Worm (Caenorhabditis elegans): ENCODE data around the gene H17B01.5.

Gene H17B01.5

ce11 chrII:1473481-1473880, at the start of gene H17B01.5:
Gene H17B01.5 (minus strand): TSS chrII:1473581.
- TF ChIP-seq W03F9.2 (tag; optimal IDR thresholded peaks at IDR 0.05) (no peak), dao-5 (tag; optimal IDR thresholded peaks at IDR 0.05) (no peak), him-1 (tag; optimal IDR thresholded peaks at IDR 0.05) (no peak)

- TF ChIP-seq dao-5 (tag; optimal IDR thresholded peaks at IDR 0.05) (no peak), him-1 (tag; optimal IDR thresholded peaks at IDR 0.05) (no peak), W03F9.2 (tag; optimal IDR thresholded peaks at IDR 0.05) (no peak)
Observed at ce11 chrII:1521956-1522355, 48.6 kb upstream of the H17B01.5 start.

- TF ChIP-seq him-1 (tag; optimal IDR thresholded peaks at IDR 0.05) (peak; percentile 56), dao-5 (tag; optimal IDR thresholded peaks at IDR 0.05) (no peak)
Observed at ce11 chrII:1519867-1520266, 46.5 kb upstream of the H17B01.5 start.

ce11 chrII:1518914-1519313, 45.5 kb upstream of the H17B01.5 start, which contains the start of gene Y51H7BR.8:
Gene Y51H7BR.8 (plus strand): TSS chrII:1519214.
- TF ChIP-seq W03F9.2 (tag; optimal IDR thresholded peaks at IDR 0.05) (no peak), dao-5 (tag; optimal IDR thresholded peaks at IDR 0.05) (no peak), him-1 (tag; optimal IDR thresholded peaks at IDR 0.05) (no peak)

- no peak for TF ChIP-seq him-1 (tag; optimal IDR thresholded peaks at IDR 0.05)
- TF ChIP-seq dao-5 (tag; optimal IDR thresholded peaks at IDR 0.05), result no peak
- TF ChIP-seq W03F9.2 (tag; optimal IDR thresholded peaks at IDR 0.05), result no peak
Observed at ce11 chrII:1517354-1517753, 44.0 kb upstream of the H17B01.5 start, which contains the start of gene math-45. Gene math-45 (minus strand): TSS chrII:1517454.

ce11 chrII:1504266-1504665, 30.9 kb upstream of the H17B01.5 start, which contains the start of gene fdgt-1:
Gene fdgt-1 (plus strand): TSS chrII:1504566.
- TF ChIP-seq dao-5 (tag; optimal IDR thresholded peaks at IDR 0.05) (no peak), him-1 (tag; optimal IDR thresholded peaks at IDR 0.05) (no peak)

- TF ChIP-seq dao-5 (tag; optimal IDR thresholded peaks at IDR 0.05) (no peak), him-1 (tag; optimal IDR thresholded peaks at IDR 0.05) (no peak), W03F9.2 (tag; optimal IDR thresholded peaks at IDR 0.05) (no peak)
Observed at ce11 chrII:1503663-1504062, 30.3 kb upstream of the H17B01.5 start.

ce11 chrII:1501614-1502355, 28.4 kb upstream of the H17B01.5 start:
- TF ChIP-seq him-1 (tag; optimal IDR thresholded peaks at IDR 0.05), result no peak
- TF ChIP-seq W03F9.2 (tag; optimal IDR thresholded peaks at IDR 0.05), result no peak
- no peak for TF ChIP-seq dao-5 (tag; optimal IDR thresholded peaks at IDR 0.05)

ce11 chrII:1500959-1501358, 27.6 kb upstream of the H17B01.5 start:
- no peak for TF ChIP-seq him-1 (tag; optimal IDR thresholded peaks at IDR 0.05)
- no peak for TF ChIP-seq dao-5 (tag; optimal IDR thresholded peaks at IDR 0.05)
- TF ChIP-seq W03F9.2 (tag; optimal IDR thresholded peaks at IDR 0.05), result no peak

ce11 chrII:1500286-1500840, 27.0 kb upstream of the H17B01.5 start, which contains the start of gene emc-1:
Gene emc-1 (minus strand): TSS chrII:1500330.
- TF ChIP-seq W03F9.2 (tag; optimal IDR thresholded peaks at IDR 0.05), result no peak
- no peak for TF ChIP-seq dao-5 (tag; optimal IDR thresholded peaks at IDR 0.05)
- TF ChIP-seq him-1 (tag; optimal IDR thresholded peaks at IDR 0.05), result no peak

- TF ChIP-seq him-1 (tag; optimal IDR thresholded peaks at IDR 0.05) (no peak), dao-5 (tag; optimal IDR thresholded peaks at IDR 0.05) (no peak), W03F9.2 (tag; optimal IDR thresholded peaks at IDR 0.05) (no peak)
Observed at ce11 chrII:1490813-1491212, 17.4 kb upstream of the H17B01.5 start.

- TF ChIP-seq W03F9.2 (tag; optimal IDR thresholded peaks at IDR 0.05) (no peak), dao-5 (tag; optimal IDR thresholded peaks at IDR 0.05) (no peak), him-1 (tag; optimal IDR thresholded peaks at IDR 0.05) (no peak)
Observed at ce11 chrII:1482419-1482818, 9.0 kb upstream of the H17B01.5 start.

ce11 chrII:1481660-1482059, 8.3 kb upstream of the H17B01.5 start:
- TF ChIP-seq W03F9.2 (tag; optimal IDR thresholded peaks at IDR 0.05) (no peak), him-1 (tag; optimal IDR thresholded peaks at IDR 0.05) (no peak), dao-5 (tag; optimal IDR thresholded peaks at IDR 0.05) (no peak)

- TF ChIP-seq dao-5 (tag; optimal IDR thresholded peaks at IDR 0.05) (no peak), him-1 (tag; optimal IDR thresholded peaks at IDR 0.05) (no peak), W03F9.2 (tag; optimal IDR thresholded peaks at IDR 0.05) (no peak)
Observed at ce11 chrII:1478522-1478921, 5.1 kb upstream of the H17B01.5 start.
